Fruit fly (Drosophila melanogaster): Measurements from ENCODE around the gene CG12991.

DNA sequence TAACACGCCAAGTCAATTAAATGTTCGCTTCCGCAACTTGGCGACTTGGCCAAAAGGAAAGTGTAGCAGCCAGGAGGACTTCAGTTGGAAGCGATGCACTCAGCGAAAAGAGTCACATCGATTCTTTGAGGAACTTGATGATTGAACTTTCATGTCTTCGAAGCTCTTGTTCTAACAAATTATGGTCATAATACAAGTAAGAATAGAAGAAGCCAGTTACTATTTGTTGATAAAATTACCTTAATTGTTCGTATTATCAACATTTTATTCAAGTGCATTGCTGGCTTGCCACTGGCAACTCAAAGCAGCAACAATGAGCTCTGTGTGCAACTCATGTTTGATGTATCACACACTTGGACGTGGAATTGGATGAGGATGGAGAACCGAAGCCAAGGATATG, 36.3 kb upstream of the CG12991 start:
- TF ChIP-seq tap (tag; optimal IDR thresholded peaks at IDR 0.05) = no peak
- TF ChIP-seq CG18619 (GFP tag; optimal IDR thresholded peaks at IDR 0.05) = no peak
- no peak for TF ChIP-seq da (GFP tag; optimal IDR thresholded peaks at IDR 0.05)
- TF ChIP-seq phol (tag; optimal IDR thresholded peaks at IDR 0.05) = no peak
- TF ChIP-seq CG8924 (tag; optimal IDR thresholded peaks at IDR 0.05) = no peak
- no peak for TF ChIP-seq HLH4C (GFP tag; IDR thresholded peaks at IDR 0.05; ENCODE audit: partially characterized antibody)
- TF ChIP-seq Neu2 (GFP tag; optimal IDR thresholded peaks at IDR 0.05; ENCODE audit: borderline replicate concordance) = no peak
- no peak for TF ChIP-seq nau (GFP tag; optimal IDR thresholded peaks at IDR 0.05)
- TF ChIP-seq Spps (tag; optimal IDR thresholded peaks at IDR 0.05) = no peak
- TF ChIP-seq sob (GFP tag; IDR thresholded peaks at IDR 0.05) = no peak
- TF ChIP-seq CG12744 (GFP tag; optimal IDR thresholded peaks at IDR 0.05) = no peak

Data from whole organism, embryonic.